Worm (Caenorhabditis elegans): ENCODE measurements around the gene C50D2.2.
A peak's percentile ranks its signal among the peaks of the same experiment; 100 is the strongest.

C50D2.2 gene

ce11 chrII:128929-129328 is 20.0 kb downstream of the C50D2.2 start, which contains the start of gene srd-3:
Gene srd-3 (minus strand): TSS chrII:129029.
- TF ChIP-seq ceh-2 (tag; optimal IDR thresholded peaks at IDR 0.05) (no peak), ceh-14 (tag; optimal IDR thresholded peaks at IDR 0.05) (no peak), sox-4 (tag; optimal IDR thresholded peaks at IDR 0.05) (no peak), nhr-232 (tag; optimal IDR thresholded peaks at IDR 0.05) (no peak), pat-9 (tag; optimal IDR thresholded peaks at IDR 0.05) (no peak), ref-2 (tag; optimal IDR thresholded peaks at IDR 0.05) (no peak)

ce11 chrII:129770-130169 is 20.8 kb downstream of the C50D2.2 start:
- TF ChIP-seq hlh-30 (tag; optimal IDR thresholded peaks at IDR 0.05; ENCODE audit: insufficient read depth) (no peak), eyg-1 (tag; optimal IDR thresholded peaks at IDR 0.05) (no peak), odd-2 (tag; optimal IDR thresholded peaks at IDR 0.05) (no peak), ceh-2 (tag; optimal IDR thresholded peaks at IDR 0.05) (no peak), hlh-13 (GFP tag; optimal IDR thresholded peaks at IDR 0.05) (no peak), mec-3 (tag; optimal IDR thresholded peaks at IDR 0.05; ENCODE audit: borderline replicate concordance) (no peak), fax-1 (tag; optimal IDR thresholded peaks at IDR 0.05) (no peak), ceh-45 (GFP tag; IDR thresholded peaks at IDR 0.05) (no peak), F13H6.1 (tag; optimal IDR thresholded peaks at IDR 0.05) (no peak), K02D7.2 (tag; optimal IDR thresholded peaks at IDR 0.05) (no peak), C08G9.2 (tag; optimal IDR thresholded peaks at IDR 0.05) (no peak), ttx-3 (tag; optimal IDR thresholded peaks at IDR 0.05) (no peak)

- TF ChIP-seq unc-55 (GFP tag; optimal IDR thresholded peaks at IDR 0.05) (peak; percentile 89), hlh-8 (tag; optimal IDR thresholded peaks at IDR 0.05) (peak; percentile 48), ama-1 (optimal IDR thresholded peaks at IDR 0.05) (no peak), madf-2 (tag; optimal IDR thresholded peaks at IDR 0.05) (no peak)
These were observed 24.7 kb downstream of the C50D2.2 start, which contains the start of gene cwn-1 for ce11 chrII:133548-134275. Gene cwn-1 (minus strand): TSS chrII:133598.

- TF ChIP-seq ceh-6 (GFP tag; optimal IDR thresholded peaks at IDR 0.05) (no peak), ceh-9 (tag; optimal IDR thresholded peaks at IDR 0.05) (no peak), pha-2 (tag; optimal IDR thresholded peaks at IDR 0.05) (no peak), hlh-30 (tag; optimal IDR thresholded peaks at IDR 0.05; ENCODE audit: insufficient read depth) (no peak), F13H6.1 (tag; optimal IDR thresholded peaks at IDR 0.05) (no peak), tbx-7 (tag; optimal IDR thresholded peaks at IDR 0.05) (no peak), madf-2 (tag; optimal IDR thresholded peaks at IDR 0.05) (no peak), ama-1 (optimal IDR thresholded peaks at IDR 0.05) (no peak), syd-9 (tag; optimal IDR thresholded peaks at IDR 0.05) (no peak), ceh-2 (tag; optimal IDR thresholded peaks at IDR 0.05) (no peak), T23F11.4 (GFP tag; optimal IDR thresholded peaks at IDR 0.05) (no peak), sox-2 (GFP tag; IDR thresholded peaks at IDR 0.05) (no peak), unc-42 (tag; optimal IDR thresholded peaks at IDR 0.05) (no peak), ttx-3 (tag; optimal IDR thresholded peaks at IDR 0.05) (no peak), nhr-232 (tag; optimal IDR thresholded peaks at IDR 0.05) (no peak)
These were observed 26.2 kb downstream of the C50D2.2 start, which contains the start of gene K10B4.1 for ce11 chrII:135166-135565. Gene K10B4.1 (plus strand): TSS chrII:135466.

ce11 chrII:146933-147332 is 38.0 kb downstream of the C50D2.2 start, which contains the start of gene T25D3.4:
Gene T25D3.4 (plus strand): TSS chrII:147233.
- TF ChIP-seq ceh-48 (tag; optimal IDR thresholded peaks at IDR 0.05) (no peak), ceh-9 (tag; optimal IDR thresholded peaks at IDR 0.05) (no peak), hlh-13 (GFP tag; optimal IDR thresholded peaks at IDR 0.05) (no peak)

- TF ChIP-seq unc-3 (GFP tag; conservative IDR thresholded peaks at IDR 0.05): no peak
- no peak for TF ChIP-seq unc-3 (tag; optimal IDR thresholded peaks at IDR 0.05)
- TF ChIP-seq ceh-31 (tag; optimal IDR thresholded peaks at IDR 0.05): no peak
- no peak for TF ChIP-seq sdc-2 (tag; optimal IDR thresholded peaks at IDR 0.05)
- no peak for TF ChIP-seq ceh-18 (tag; optimal IDR thresholded peaks at IDR 0.05)
- TF ChIP-seq pros-1 (tag; optimal IDR thresholded peaks at IDR 0.05): no peak
These were observed 42.5 kb downstream of the C50D2.2 start for ce11 chrII:151495-151894.

All from whole organism, late embryonic.